Worm (Caenorhabditis elegans): ENCODE measurements around the gene ostf-4.

Gene ostf-4

ce11 chrIII:10344762-10345161 is 26.4 kb upstream of the ostf-4 start:
- TF ChIP-seq nhr-2 (tag; optimal IDR thresholded peaks at IDR 0.05) (peak; percentile 5), zip-8 (tag; optimal IDR thresholded peaks at IDR 0.05) (no peak), elt-1 (tag; optimal IDR thresholded peaks at IDR 0.05; ENCODE audit: borderline replicate concordance, insufficient read depth) (peak; percentile 83), unc-62 (GFP tag; optimal IDR thresholded peaks at IDR 0.05) (peak; percentile 63)

- no peak for TF ChIP-seq pha-4 (tag; optimal IDR thresholded peaks at IDR 0.05)
Measured at ce11 chrIII:10341758-10342157, 23.4 kb upstream of the ostf-4 start, which contains the start of gene tbx-9. Gene tbx-9, minus strand, starts transcription at chrIII:10341858.

ce11 chrIII:10339949-10340348 is 21.6 kb upstream of the ostf-4 start:
- TF ChIP-seq lin-32 (GFP tag; optimal IDR thresholded peaks at IDR 0.05) (no peak), drap-1 (GFP tag; optimal IDR thresholded peaks at IDR 0.05) (no peak), sem-2 (GFP tag; optimal IDR thresholded peaks at IDR 0.05) (no peak), ham-2 (GFP tag; optimal IDR thresholded peaks at IDR 0.05) (no peak), nhr-76 (tag; optimal IDR thresholded peaks at IDR 0.05) (no peak), ceh-43 (GFP tag; optimal IDR thresholded peaks at IDR 0.05) (no peak), mab-5 (tag; optimal IDR thresholded peaks at IDR 0.05) (no peak), nhr-28 (tag; optimal IDR thresholded peaks at IDR 0.05) (no peak), ztf-11 (tag; optimal IDR thresholded peaks at IDR 0.05) (no peak), ces-1 (GFP tag; optimal IDR thresholded peaks at IDR 0.05) (no peak), ceh-83 (GFP tag; optimal IDR thresholded peaks at IDR 0.05) (no peak), nhr-2 (tag; optimal IDR thresholded peaks at IDR 0.05) (no peak), blmp-1 (tag; optimal IDR thresholded peaks at IDR 0.05) (no peak), ceh-39 (tag; optimal IDR thresholded peaks at IDR 0.05) (no peak), flh-1 (GFP tag; optimal IDR thresholded peaks at IDR 0.05) (no peak), sptf-1 (tag; optimal IDR thresholded peaks at IDR 0.05) (no peak)

ce11 chrIII:10338992-10339852 is 20.9 kb upstream of the ostf-4 start:
- TF ChIP-seq zip-8 (tag; optimal IDR thresholded peaks at IDR 0.05) (peak; percentile 89), ceh-83 (GFP tag; optimal IDR thresholded peaks at IDR 0.05) (no peak), bed-3 (GFP tag; optimal IDR thresholded peaks at IDR 0.05) (no peak), mep-1 (tag; optimal IDR thresholded peaks at IDR 0.05) (no peak)

- TF ChIP-seq hlh-1 (tag; optimal IDR thresholded peaks at IDR 0.05) (no peak), blmp-1 (tag; optimal IDR thresholded peaks at IDR 0.05) (no peak), mep-1 (tag; optimal IDR thresholded peaks at IDR 0.05) (no peak), drap-1 (GFP tag; optimal IDR thresholded peaks at IDR 0.05) (no peak), snpc-4 (tag; optimal IDR thresholded peaks at IDR 0.05) (no peak), lsy-2 (tag; optimal IDR thresholded peaks at IDR 0.05) (no peak), cnd-1 (tag; optimal IDR thresholded peaks at IDR 0.05) (no peak), nhr-2 (tag; optimal IDR thresholded peaks at IDR 0.05) (no peak), unc-39 (tag; optimal IDR thresholded peaks at IDR 0.05) (no peak), ztf-11 (tag; optimal IDR thresholded peaks at IDR 0.05) (no peak), nhr-28 (tag; optimal IDR thresholded peaks at IDR 0.05) (no peak), nhr-76 (tag; optimal IDR thresholded peaks at IDR 0.05) (no peak), zip-8 (tag; optimal IDR thresholded peaks at IDR 0.05) (no peak), lin-13 (tag; optimal IDR thresholded peaks at IDR 0.05) (no peak)
Measured at ce11 chrIII:10337508-10338166, 19.3 kb upstream of the ostf-4 start, which contains the start of gene ttr-15. Gene ttr-15, plus strand, starts transcription at chrIII:10337847.

ce11 chrIII:10336109-10336508 is 17.8 kb upstream of the ostf-4 start:
- TF ChIP-seq unc-120 (tag; optimal IDR thresholded peaks at IDR 0.05; ENCODE audit: poor library complexity, severe bottlenecking) (no peak), mab-5 (tag; optimal IDR thresholded peaks at IDR 0.05) (no peak), mep-1 (tag; optimal IDR thresholded peaks at IDR 0.05) (no peak), elt-3 (tag; optimal IDR thresholded peaks at IDR 0.05) (no peak), blmp-1 (tag; optimal IDR thresholded peaks at IDR 0.05) (no peak), ces-1 (GFP tag; optimal IDR thresholded peaks at IDR 0.05) (no peak), snpc-4 (tag; optimal IDR thresholded peaks at IDR 0.05) (no peak), nhr-12 (tag; optimal IDR thresholded peaks at IDR 0.05) (no peak), zip-8 (tag; optimal IDR thresholded peaks at IDR 0.05) (no peak), lsy-2 (tag; optimal IDR thresholded peaks at IDR 0.05) (no peak), ztf-11 (tag; optimal IDR thresholded peaks at IDR 0.05) (no peak), hlh-1 (tag; optimal IDR thresholded peaks at IDR 0.05) (no peak), nhr-28 (tag; optimal IDR thresholded peaks at IDR 0.05) (no peak), ceh-39 (tag; optimal IDR thresholded peaks at IDR 0.05) (no peak), ham-2 (GFP tag; optimal IDR thresholded peaks at IDR 0.05) (no peak)

All from whole organism, mixed stage, embryonic.